Worm (Caenorhabditis elegans) whole organism, L1 larva: ENCODE measurements around the gene sri-27.

ENCODE experiments used
- C34B4.2 ChIP-seq: sonication (generic microtip); optimal IDR thresholded peaks from 2 replicates; lab custom pipeline; 2017; ENCODE audit warnings: mild to moderate bottlenecking, missing genetic modification characterization, missing compliant biosample characterization
- alr-1 ChIP-seq: fragments of 200-800 bp; sonication (Bioruptor generic); optimal IDR thresholded peaks from 2 replicates; lab custom pipeline; 2018; ENCODE audit warnings: borderline replicate concordance, mild to moderate bottlenecking, missing genetic modification characterization, missing compliant biosample characterization
- blmp-1 ChIP-seq: fragments of 150-350 bp; optimal IDR thresholded peaks from 2 replicates; lab custom pipeline; 2014; ENCODE audit warnings: missing biosample characterization, missing genetic modification characterization
- ceh-63 ChIP-seq: fragments of 200-800 bp; sonication (Bioruptor generic); optimal IDR thresholded peaks from 2 replicates; lab custom pipeline; 2018; ENCODE audit warnings: mild to moderate bottlenecking, missing genetic modification characterization, missing compliant biosample characterization
- ceh-8 ChIP-seq: fragments of 200-800 bp; sonication (Bioruptor generic); optimal IDR thresholded peaks from 2 replicates; lab custom pipeline; 2018; ENCODE audit warnings: mild to moderate bottlenecking, missing genetic modification characterization, moderate library complexity, missing compliant biosample characterization
- ceh-88 ChIP-seq: fragments of 200-800 bp; sonication (Bioruptor generic); IDR thresholded peaks from 2 replicates; pipeline ENCODE4 v1.3.6; 2022; ENCODE audit warnings: missing genetic modification characterization, missing compliant biosample characterization
- ceh-90 ChIP-seq: sonication (generic microtip); optimal IDR thresholded peaks from 2 replicates; lab custom pipeline; 2016; ENCODE audit warnings: missing genetic modification characterization, missing compliant biosample characterization
- efl-3 ChIP-seq: fragments of 200-800 bp; sonication (Bioruptor generic); optimal IDR thresholded peaks from 2 replicates; lab custom pipeline; 2018; ENCODE audit warnings: mild to moderate bottlenecking, missing genetic modification characterization, missing compliant biosample characterization
- egl-13 ChIP-seq: sonication (generic microtip); optimal IDR thresholded peaks from 2 replicates; lab custom pipeline; 2016; ENCODE audit warnings: missing genotype, missing genetic modification reagents, missing genetic modification characterization, missing compliant biosample characterization
- elt-2 ChIP-seq: sonication (generic microtip); optimal IDR thresholded peaks from 2 replicates; lab custom pipeline; 2016; ENCODE audit warnings: missing genetic modification characterization, mild to moderate bottlenecking, inconsistent platforms, missing compliant biosample characterization, missing genetic modification reagents
- elt-3 ChIP-seq, 6 experiments: fragments of 150-350 bp in 1 of 6; sonication (generic microtip); optimal IDR thresholded peaks; 2 replicates each; lab custom pipeline; 2017 to 2018; ENCODE audit warnings: missing biosample characterization in 6 of 6, missing genetic modification characterization in 6 of 6, inconsistent platforms in 1 of 6
- fos-1 ChIP-seq: fragments of 150-350 bp; optimal IDR thresholded peaks from 2 replicates; lab custom pipeline; 2014; ENCODE audit warnings: missing biosample characterization, missing genetic modification characterization
- grh-1 ChIP-seq: fragments of 200-800 bp; sonication (Bioruptor generic); IDR thresholded peaks from 2 replicates; pipeline ENCODE4 v1.3.6; 2022; ENCODE audit warnings: missing genetic modification reagents, missing genetic modification characterization, missing compliant biosample characterization
- hlh-4 ChIP-seq: sonication (generic microtip); optimal IDR thresholded peaks from 2 replicates; lab custom pipeline; 2016; ENCODE audit warnings: mild to moderate bottlenecking, missing genetic modification characterization, missing compliant biosample characterization
- hpl-2 ChIP-seq: fragments of 150-350 bp; optimal IDR thresholded peaks from 2 replicates; lab custom pipeline; 2014; ENCODE audit warnings: missing biosample characterization, missing genetic modification reagents, missing genetic modification characterization
- irx-1 ChIP-seq: sonication (generic microtip); optimal IDR thresholded peaks from 2 replicates; lab custom pipeline; 2016; ENCODE audit warnings: missing genetic modification characterization, missing compliant biosample characterization
- jun-1 ChIP-seq: fragments of 150-350 bp; optimal IDR thresholded peaks from 2 replicates; lab custom pipeline; 2014; ENCODE audit warnings: missing biosample characterization, missing genetic modification reagents, missing genetic modification characterization
- lin-14 ChIP-seq: fragments of 200-800 bp; sonication (Bioruptor generic); optimal IDR thresholded peaks from 2 replicates; lab custom pipeline; 2018; ENCODE audit warnings: mild to moderate bottlenecking, missing genetic modification characterization, moderate library complexity, missing compliant biosample characterization
- lin-39 ChIP-seq: fragments of 150-350 bp; optimal IDR thresholded peaks from 2 replicates; lab custom pipeline; 2014; ENCODE audit warnings: missing biosample characterization, missing genetic modification reagents, missing genetic modification characterization
- lsy-2 ChIP-seq, 2 experiments: fragments of 150-350 bp; optimal IDR thresholded peaks; 2 replicates each; lab custom pipeline; 2014; ENCODE audit warnings: missing biosample characterization in 2 of 2, missing genetic modification characterization in 2 of 2
- mab-9 ChIP-seq: fragments of 200-800 bp; sonication (Bioruptor generic); IDR thresholded peaks from 2 replicates; pipeline ENCODE4 v1.3.6; 2022; ENCODE audit warnings: missing genetic modification reagents, missing genetic modification characterization, missing compliant biosample characterization
- mep-1 ChIP-seq: fragments of 150-350 bp; optimal IDR thresholded peaks from 2 replicates; lab custom pipeline; 2014; ENCODE audit warnings: missing biosample characterization, missing genetic modification characterization
- nhr-11 ChIP-seq: fragments of 150-350 bp; optimal IDR thresholded peaks from 2 replicates; lab custom pipeline; 2014; ENCODE audit warnings: missing biosample characterization, missing genetic modification characterization
- nhr-19 ChIP-seq: fragments of 200-800 bp; sonication (Bioruptor generic); conservative IDR thresholded peaks from 2 replicates; pipeline ENCODE4 v1.3.6; 2022; ENCODE audit warnings: missing genetic modification characterization, missing compliant biosample characterization
- nhr-237 ChIP-seq: fragments of 150-350 bp; optimal IDR thresholded peaks from 2 replicates; lab custom pipeline; 2014; ENCODE audit warnings: missing biosample characterization, missing genetic modification characterization
- nhr-28 ChIP-seq: fragments of 150-350 bp; optimal IDR thresholded peaks from 2 replicates; lab custom pipeline; 2014; ENCODE audit warnings: missing biosample characterization, missing genetic modification characterization
- nhr-71 ChIP-seq: sonication (generic microtip); optimal IDR thresholded peaks from 2 replicates; lab custom pipeline; 2016; ENCODE audit warnings: mild to moderate bottlenecking, missing genetic modification characterization, moderate library complexity, missing compliant biosample characterization
- nhr-85 ChIP-seq: sonication (generic microtip); peaks from one replicate; lab custom pipeline; 2016; ENCODE audit warnings: missing genetic modification characterization, inconsistent platforms, missing compliant biosample characterization
- nhr-90 ChIP-seq: sonication (generic microtip); optimal IDR thresholded peaks from 2 replicates; lab custom pipeline; 2016; ENCODE audit warnings: mild to moderate bottlenecking, missing genetic modification characterization, missing compliant biosample characterization; ENCODE audit not compliant: poor library complexity
- pag-3 ChIP-seq: sonication (generic microtip); optimal IDR thresholded peaks from 2 replicates; lab custom pipeline; 2017; ENCODE audit warnings: missing genetic modification characterization, mild to moderate bottlenecking, missing compliant biosample characterization, antibody characterized with exemption, borderline replicate concordance; ENCODE audit not compliant: insufficient read depth
- snpc-4 ChIP-seq: fragments of 150-350 bp; optimal IDR thresholded peaks from 2 replicates; lab custom pipeline; 2014; ENCODE audit warnings: missing biosample characterization, missing genetic modification characterization
- sptf-1 ChIP-seq: fragments of 150-350 bp; optimal IDR thresholded peaks from 2 replicates; lab custom pipeline; 2014; ENCODE audit warnings: missing biosample characterization, missing genetic modification characterization
- tbx-2 ChIP-seq: sonication (generic microtip); optimal IDR thresholded peaks from 2 replicates; lab custom pipeline; 2016; ENCODE audit warnings: missing genetic modification characterization, missing compliant biosample characterization
- tlp-1 ChIP-seq: fragments of 150-350 bp; optimal IDR thresholded peaks from 2 replicates; lab custom pipeline; 2014; ENCODE audit warnings: missing biosample characterization, missing genetic modification characterization
- unc-30 ChIP-seq: sonication (generic microtip); optimal IDR thresholded peaks from 2 replicates; lab custom pipeline; 2017; ENCODE audit warnings: missing biosample characterization, missing genetic modification characterization
- unc-86 ChIP-seq: sonication (generic microtip); optimal IDR thresholded peaks from 2 replicates; lab custom pipeline; 2016; ENCODE audit warnings: missing genetic modification characterization, missing compliant biosample characterization
- unc-98 ChIP-seq: fragments of 200-800 bp; sonication (Bioruptor generic); IDR thresholded peaks from 2 replicates; pipeline ENCODE4 v1.3.6; 2022; ENCODE audit warnings: missing genetic modification characterization, missing compliant biosample characterization
- vab-15 ChIP-seq: sonication (generic microtip); optimal IDR thresholded peaks from 2 replicates; lab custom pipeline; 2017; ENCODE audit warnings: missing genotype, mild to moderate bottlenecking, missing genetic modification characterization, missing compliant biosample characterization
- xbp-1 ChIP-seq: sonication (generic microtip); optimal IDR thresholded peaks from 2 replicates; lab custom pipeline; 2016; ENCODE audit warnings: missing genetic modification characterization, missing compliant biosample characterization
- zip-4 ChIP-seq: fragments of 200-800 bp; sonication (Bioruptor generic); optimal IDR thresholded peaks from 2 replicates; lab custom pipeline; 2018; ENCODE audit warnings: mild to moderate bottlenecking, missing genetic modification characterization, moderate library complexity, missing compliant biosample characterization

The sri-27 gene

DNA sequence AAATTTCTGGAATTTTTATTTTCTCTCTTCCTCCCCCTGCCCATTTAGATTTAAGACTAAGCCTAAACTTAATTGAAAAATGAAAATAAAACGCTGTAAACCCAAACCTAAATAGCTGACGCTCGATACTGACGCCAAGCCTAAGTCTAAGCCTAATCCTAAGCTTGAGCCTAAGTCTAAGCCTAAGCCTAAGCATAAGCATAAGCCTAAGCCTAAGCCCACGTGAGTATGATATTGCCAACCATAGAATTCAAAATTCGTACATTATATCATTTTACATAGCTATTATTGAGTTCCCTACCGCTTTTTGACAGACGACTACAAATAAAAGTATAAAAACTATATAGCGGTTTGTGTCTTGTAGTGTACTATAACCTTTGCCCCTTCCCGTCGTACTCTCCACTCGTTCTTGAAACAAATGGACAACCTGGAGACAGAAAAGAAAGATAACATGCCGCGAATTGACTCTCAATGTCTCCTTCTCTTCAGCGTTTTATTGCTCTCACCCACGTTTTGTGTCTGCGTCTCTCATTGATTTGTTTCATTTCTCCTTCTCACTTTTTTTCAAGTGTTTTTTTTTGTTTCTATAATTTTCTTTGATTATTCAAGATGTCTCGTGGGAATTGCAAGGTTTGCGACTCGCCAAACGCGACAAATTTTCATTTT is 17.9 kb downstream of the sri-27 start, which contains the start of gene nhr-256 (continued):
- TF ChIP-seq nhr-71 (tag; lab: Kevin White, UChicago) (peak; percentile 84), mab-9 (GFP tag; lab: Robert Waterston, UW) (no peak), ceh-88 (no peak), fos-1 (tag; lab: Kevin White, UChicago) (peak; percentile 38), zip-4 (GFP tag; lab: Kevin White, UChicago) (no peak), mep-1 (tag; lab: Kevin White, UChicago) (peak; percentile 61), efl-3 (no peak), pag-3 (tag; lab: Kevin White, UChicago) (no peak), blmp-1 (peak; percentile 92), irx-1 (tag; lab: Kevin White, UChicago) (peak; percentile 33), alr-1 (tag; lab: Kevin White, UChicago) (no peak), grh-1 (GFP tag; lab: Robert Waterston, UW) (no peak), xbp-1 (tag; lab: Kevin White, UChicago) (peak; percentile 27), snpc-4 (tag; lab: Kevin White, UChicago) (peak; percentile 52), nhr-90 (peak; percentile 68), tbx-2 (tag; lab: Kevin White, UChicago) (peak; percentile 67), ceh-8 (GFP tag; lab: Kevin White, UChicago) (no peak), ceh-90 (no peak)

DNA sequence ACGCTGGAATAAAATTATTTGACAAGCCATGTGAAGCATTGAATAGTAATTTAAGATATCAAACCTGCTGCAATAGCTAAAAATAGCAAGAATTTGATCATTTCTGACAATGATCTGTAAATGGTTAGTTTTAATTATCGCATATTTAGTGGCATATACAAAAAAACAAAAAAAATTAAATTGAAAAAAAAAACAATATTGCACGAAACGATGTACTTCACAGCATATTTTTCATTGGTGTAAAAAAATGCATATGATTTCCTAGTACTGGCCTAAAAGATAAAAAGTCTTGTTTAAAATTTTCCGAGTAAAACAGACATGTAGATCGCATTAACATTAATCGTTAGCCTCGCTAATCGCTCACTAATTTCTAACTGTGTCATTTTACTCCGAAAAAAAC is 23.6 kb downstream of the sri-27 start, which contains the start of gene ZK697.8:
ZK697.8 (minus strand) TSS at position 101 of the 400 bp plus-strand sequence.
- no peak for TF ChIP-seq lin-39 (tag; lab: Kevin White, UChicago)

DNA sequence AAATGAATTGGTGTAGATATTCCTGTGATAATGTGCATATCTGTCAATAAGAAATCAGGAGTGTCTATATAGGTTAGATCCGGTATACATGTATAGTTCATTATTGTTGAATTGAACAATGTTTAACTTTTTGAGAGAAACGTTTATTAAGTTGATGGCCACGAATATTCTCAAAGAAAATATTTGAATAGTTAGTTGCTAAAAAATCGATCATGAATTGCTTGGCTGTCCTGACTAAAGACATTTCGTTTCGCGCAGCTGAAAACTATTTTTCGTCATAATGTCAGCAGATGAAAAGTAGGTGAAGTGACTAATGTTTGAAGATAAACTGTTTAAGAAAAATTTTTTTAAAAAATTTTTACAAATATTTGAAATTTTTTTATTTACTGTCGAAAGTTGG is 26.0 kb downstream of the sri-27 start, which contains the start of gene srh-199:
srh-199 (minus strand) TSS at position 101 of the 400 bp plus-strand sequence.
- no peak for TF ChIP-seq unc-98 (GFP tag; lab: Robert Waterston, UW)
- TF ChIP-seq nhr-19 (GFP tag; lab: Robert Waterston, UW): no peak

- TF ChIP-seq C34B4.2 (tag; lab: Kevin White, UChicago) (no peak), egl-13 (tag; lab: Kevin White, UChicago) (no peak), snpc-4 (tag; lab: Kevin White, UChicago) (no peak), jun-1 (tag; lab: Kevin White, UChicago) (no peak), zip-4 (GFP tag; lab: Kevin White, UChicago) (no peak), nhr-85 (no peak), ceh-90 (no peak), irx-1 (tag; lab: Kevin White, UChicago) (no peak), nhr-19 (GFP tag; lab: Robert Waterston, UW) (no peak), pag-3 (tag; lab: Kevin White, UChicago) (no peak), nhr-28 (tag; lab: Kevin White, UChicago) (no peak)
Observed at ce11 chrV:1752496-1752895, 27.0 kb downstream of the sri-27 start, which contains the start of gene ZK697.1. TSS of gene ZK697.1 (plus strand) at chrV:1752796.

- TF ChIP-seq lsy-2 (tag; optimal IDR thresholded peaks at IDR 0.05; lab: Kevin White, UChicago): no peak
- TF ChIP-seq ceh-63 (GFP tag; lab: Kevin White, UChicago): no peak
- no peak for TF ChIP-seq unc-30 (tag; lab: Kevin White, UChicago)
- no peak for TF ChIP-seq vab-15 (tag; lab: Kevin White, UChicago)
- TF ChIP-seq hlh-4 (tag; lab: Kevin White, UChicago): no peak
- TF ChIP-seq elt-2 (tag; lab: Kevin White, UChicago): no peak
- no peak for TF ChIP-seq lin-14 (GFP tag; lab: Kevin White, UChicago)
- no peak for TF ChIP-seq hpl-2
- TF ChIP-seq nhr-237 (tag; lab: Kevin White, UChicago): no peak
- TF ChIP-seq nhr-11 (tag; lab: Kevin White, UChicago): no peak
- TF ChIP-seq sptf-1 (tag; lab: Kevin White, UChicago): no peak
- no peak for TF ChIP-seq mep-1 (tag; lab: Kevin White, UChicago)
- TF ChIP-seq tlp-1 (tag; lab: Kevin White, UChicago): no peak
- no peak for TF ChIP-seq ceh-90
- TF ChIP-seq unc-86 (tag; lab: Kevin White, UChicago): no peak
- no peak for TF ChIP-seq elt-3 (tag; optimal IDR thresholded peaks at IDR 0.05; lab: Kevin White, UChicago)
- TF ChIP-seq, all 84 proteins: peak for 0
Observed at ce11 chrV:1755589-1755988, 30.1 kb downstream of the sri-27 start, which contains the start of gene ZK697.14. TSS of gene ZK697.14 (minus strand) at chrV:1755689.
